Worm (Caenorhabditis elegans): Measurements from ENCODE around the gene F08H9.2.

Gene F08H9.2

DNA sequence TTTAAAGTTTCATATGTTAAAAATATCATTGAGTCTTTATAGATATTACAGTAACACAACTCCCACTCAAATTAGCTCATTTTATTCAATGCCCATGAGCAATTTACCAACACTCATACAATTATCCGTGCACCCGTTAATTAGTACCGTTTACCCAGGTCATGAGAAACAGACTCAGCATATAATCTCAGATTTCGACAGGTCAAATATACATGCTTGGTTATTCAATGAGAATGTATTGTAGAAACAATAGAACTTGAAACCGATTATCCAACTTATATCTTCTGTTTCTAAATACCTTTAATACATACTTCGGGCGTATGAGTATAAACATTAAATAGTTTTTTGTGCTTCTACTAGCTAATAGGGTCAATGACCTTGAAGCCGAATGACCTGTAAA, 24.3 kb upstream of the F08H9.2 start:
- TF ChIP-seq skn-1 (tag; optimal IDR thresholded peaks at IDR 0.05) (no peak), efl-1 (optimal IDR thresholded peaks at IDR 0.05) (no peak), efl-1 (GFP tag; optimal IDR thresholded peaks at IDR 0.05 in 1 of 2) (peak in 1 of 2 experiments; percentile 73)

DNA sequence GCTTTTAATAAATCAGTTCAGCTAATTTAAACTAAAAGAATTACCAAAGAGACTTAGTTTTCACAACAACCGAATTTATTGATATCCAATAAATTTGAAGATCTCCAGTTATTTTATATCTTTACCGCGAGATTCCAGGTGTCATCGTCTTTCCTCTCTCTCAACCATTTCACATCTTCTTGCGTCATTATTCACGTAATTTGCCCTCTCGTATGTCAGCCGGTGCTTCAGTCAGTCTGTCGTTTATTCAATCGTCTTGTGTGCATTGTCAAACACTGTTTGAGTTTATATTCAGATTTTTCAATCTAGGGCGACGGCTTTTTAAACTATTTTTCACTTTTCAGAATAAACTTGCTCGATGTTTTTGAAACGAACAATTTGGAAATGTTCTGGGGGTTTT, 23.1 kb upstream of the F08H9.2 start:
- TF ChIP-seq lir-3 (tag; optimal IDR thresholded peaks at IDR 0.05; ENCODE audit: poor library complexity) = no peak
- no peak for TF ChIP-seq Y116A8C.19 (tag; optimal IDR thresholded peaks at IDR 0.05; ENCODE audit: borderline replicate concordance)
- no peak for TF ChIP-seq mep-1 (tag; optimal IDR thresholded peaks at IDR 0.05)
- TF ChIP-seq nhr-76 (tag; optimal IDR thresholded peaks at IDR 0.05) = no peak
- no peak for TF ChIP-seq egl-27 (tag; optimal IDR thresholded peaks at IDR 0.05)
- TF ChIP-seq unc-62 (GFP tag; optimal IDR thresholded peaks at IDR 0.05) = no peak
- TF ChIP-seq efl-1 (optimal IDR thresholded peaks at IDR 0.05) = no peak
- no peak for TF ChIP-seq efl-1 (GFP tag; optimal IDR thresholded peaks at IDR 0.05 in 1 of 2)
- TF ChIP-seq ztf-11 (tag; optimal IDR thresholded peaks at IDR 0.05) = no peak
- TF ChIP-seq tbx-2 (tag; optimal IDR thresholded peaks at IDR 0.05) = no peak
- no peak for TF ChIP-seq lsy-2 (tag; optimal IDR thresholded peaks at IDR 0.05)
- no peak for TF ChIP-seq nhr-71 (tag; optimal IDR thresholded peaks at IDR 0.05)
- TF ChIP-seq snu-23 (GFP tag; optimal IDR thresholded peaks at IDR 0.05) = no peak
- no peak for TF ChIP-seq fkh-4 (tag; optimal IDR thresholded peaks at IDR 0.05; ENCODE audit: borderline replicate concordance)
- TF ChIP-seq mdl-1 (tag; optimal IDR thresholded peaks at IDR 0.05) = no peak
- no peak for TF ChIP-seq sptf-1 (tag; optimal IDR thresholded peaks at IDR 0.05)

DNA sequence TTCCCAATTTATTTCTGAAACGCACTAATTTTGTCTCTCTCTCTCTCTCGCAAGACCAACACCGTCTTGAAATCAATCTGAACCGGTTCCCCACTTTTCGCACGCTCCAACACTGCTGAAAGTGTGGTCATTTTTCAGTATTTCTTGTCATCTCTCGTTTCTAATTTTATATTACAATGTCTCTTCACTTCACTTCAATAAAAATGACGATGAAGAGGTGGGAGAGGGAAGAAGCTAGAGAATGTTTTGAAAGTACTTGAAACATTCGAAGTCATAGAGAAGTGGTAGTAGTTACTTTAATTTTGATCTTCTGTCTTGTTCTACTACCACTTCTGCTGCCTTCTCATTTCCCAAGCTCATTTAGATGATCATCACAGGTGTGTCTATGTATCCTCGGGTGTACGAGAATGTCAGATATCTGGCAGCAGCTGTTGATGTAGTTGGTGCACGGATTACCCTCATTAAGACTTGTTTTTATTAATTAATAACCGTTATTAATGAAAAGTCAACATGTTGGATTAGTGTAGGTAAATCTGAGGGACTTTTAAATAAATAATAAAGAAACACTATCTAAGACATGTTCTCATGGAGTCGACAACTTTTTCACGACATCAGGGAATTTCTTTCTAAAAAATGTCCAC, 22.2 kb upstream of the F08H9.2 start:
- TF ChIP-seq lin-14 (GFP tag; optimal IDR thresholded peaks at IDR 0.05) (no peak), sox-4 (tag; optimal IDR thresholded peaks at IDR 0.05) (no peak), nhr-85 (tag) (no peak), ceh-82 (tag; optimal IDR thresholded peaks at IDR 0.05) (no peak), tbx-2 (tag; optimal IDR thresholded peaks at IDR 0.05) (peak; percentile 38), snpc-4 (tag; optimal IDR thresholded peaks at IDR 0.05) (no peak), lir-3 (tag; optimal IDR thresholded peaks at IDR 0.05; ENCODE audit: poor library complexity) (no peak), lin-13 (GFP tag; optimal IDR thresholded peaks at IDR 0.05) (no peak), nhr-19 (GFP tag; conservative IDR thresholded peaks at IDR 0.05) (no peak), grh-1 (GFP tag; IDR thresholded peaks at IDR 0.05) (no peak), ztf-11 (tag; optimal IDR thresholded peaks at IDR 0.05) (peak in 1 of 2 experiments; percentile 43)

DNA sequence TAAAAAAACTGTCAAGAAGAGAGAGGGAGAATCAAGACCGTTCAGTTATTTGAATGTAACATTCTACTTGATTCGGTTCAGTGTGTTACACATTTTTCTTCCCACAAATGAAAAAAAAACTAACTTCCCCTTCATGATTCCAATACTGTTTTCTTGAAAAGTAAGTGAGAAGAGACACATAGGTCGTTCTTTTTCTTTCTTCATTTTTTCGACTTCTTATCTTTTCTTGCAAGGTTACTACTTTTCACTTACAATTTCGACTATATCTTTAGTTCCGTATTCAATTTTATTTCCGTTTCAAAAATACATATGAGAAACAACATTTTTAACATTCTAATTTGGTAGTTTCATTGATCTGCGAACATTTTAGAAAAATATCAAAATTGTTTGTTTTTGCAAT, 21.2 kb upstream of the F08H9.2 start:
- TF ChIP-seq hlh-4 (tag; optimal IDR thresholded peaks at IDR 0.05) (no peak), elt-3 (tag; optimal IDR thresholded peaks at IDR 0.05) (peak in 1 of 6 experiments; percentile 8)

DNA sequence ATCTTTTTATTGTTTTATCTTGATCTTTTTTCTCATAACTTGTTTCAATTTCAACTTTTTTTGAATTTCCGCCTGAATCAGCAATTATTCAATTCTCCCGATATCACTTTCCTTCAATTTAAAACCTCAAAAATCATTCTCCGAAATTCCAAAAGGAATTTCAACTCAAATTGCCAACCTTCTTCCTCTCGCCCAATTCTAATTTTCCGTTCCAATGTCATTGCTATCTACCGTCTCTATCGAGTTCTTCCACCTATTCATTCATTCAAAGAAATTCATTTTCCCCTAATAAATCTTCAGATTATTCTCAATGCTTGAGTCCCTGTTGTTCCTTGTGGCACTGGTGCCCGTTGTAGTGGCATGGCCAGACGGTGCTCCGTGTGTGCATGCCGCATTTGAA, 19.6 kb upstream of the F08H9.2 start, which contains the start of gene F23B12.4:
F23B12.4 (plus strand) TSS at position 301 of the 400 bp plus-strand sequence.
- no peak for TF ChIP-seq efl-1 (optimal IDR thresholded peaks at IDR 0.05)
- TF ChIP-seq efl-1 (GFP tag; optimal IDR thresholded peaks at IDR 0.05 in 1 of 2) = peak in 1 of 2 experiments; percentile 36
- no peak for TF ChIP-seq zag-1 (tag; optimal IDR thresholded peaks at IDR 0.05)
- no peak for TF ChIP-seq C34B4.2 (tag; optimal IDR thresholded peaks at IDR 0.05)
- TF ChIP-seq jun-1 (tag; optimal IDR thresholded peaks at IDR 0.05) = no peak
- TF ChIP-seq unc-130 (tag; optimal IDR thresholded peaks at IDR 0.05) = no peak

DNA sequence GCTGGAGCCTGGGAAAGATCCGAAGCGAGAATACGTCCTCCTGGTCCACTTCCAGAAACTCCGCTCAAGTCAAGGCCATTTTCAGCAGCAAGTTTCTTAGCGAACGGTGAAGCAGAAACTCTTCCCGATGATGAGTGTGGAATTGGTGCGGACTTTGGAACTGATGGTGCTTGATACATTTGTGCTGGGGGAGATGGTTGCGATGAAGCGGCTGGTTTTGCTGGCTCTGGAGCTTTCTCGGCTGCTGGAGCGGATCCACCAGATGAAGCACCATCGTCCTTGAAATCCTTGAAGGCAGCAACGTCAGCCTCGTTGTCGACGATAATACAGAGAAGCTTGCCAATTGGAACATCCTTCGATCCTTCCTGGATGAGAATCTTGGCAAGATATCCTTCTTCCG, 14.0 kb upstream of the F08H9.2 start:
- TF ChIP-seq zip-4 (GFP tag; optimal IDR thresholded peaks at IDR 0.05) = no peak
- no peak for TF ChIP-seq snu-23 (GFP tag; optimal IDR thresholded peaks at IDR 0.05)
- no peak for TF ChIP-seq nhr-71 (tag; optimal IDR thresholded peaks at IDR 0.05)
- TF ChIP-seq nhr-20 (tag; optimal IDR thresholded peaks at IDR 0.05) = no peak
- TF ChIP-seq blmp-1 (tag; optimal IDR thresholded peaks at IDR 0.05) = no peak

All from whole organism, L1 larva.